Fruit fly (Drosophila melanogaster): ENCODE results near the gene snz.

The snz gene

dm6 chrX:7884360-7884759 lies 27.5 kb upstream of the snz start, which contains the start of gene Ir7g:
TSS of gene Ir7g (plus strand) at chrX:7884660.
- TF ChIP-seq Gug (GFP tag; IDR thresholded peaks at IDR 0.05): no peak
- no peak for TF ChIP-seq eg (GFP tag; IDR thresholded peaks at IDR 0.05)
- TF ChIP-seq svp (GFP tag): no peak
- no peak for TF ChIP-seq CG10631 (GFP tag; optimal IDR thresholded peaks at IDR 0.05)
- no peak for TF ChIP-seq Met (GFP tag; optimal IDR thresholded peaks at IDR 0.05)
- TF ChIP-seq spab (GFP tag; optimal IDR thresholded peaks at IDR 0.05): no peak
- TF ChIP-seq vri (GFP tag; optimal IDR thresholded peaks at IDR 0.05): no peak
- TF ChIP-seq Blimp-1 (GFP tag; optimal IDR thresholded peaks at IDR 0.05): no peak
- TF ChIP-seq Eip75B (GFP tag; optimal IDR thresholded peaks at IDR 0.05): no peak
- TF ChIP-seq CG3032 (tag; optimal IDR thresholded peaks at IDR 0.05): no peak
- TF ChIP-seq CG10669 (GFP tag; optimal IDR thresholded peaks at IDR 0.05): no peak
- no peak for TF ChIP-seq ss (GFP tag; optimal IDR thresholded peaks at IDR 0.05)
- no peak for TF ChIP-seq dac (GFP tag; optimal IDR thresholded peaks at IDR 0.05)
- no peak for TF ChIP-seq CG7368 (GFP tag; optimal IDR thresholded peaks at IDR 0.05)
- TF ChIP-seq CG6792 (GFP tag; optimal IDR thresholded peaks at IDR 0.05): no peak
- TF ChIP-seq CG16779 (tag; optimal IDR thresholded peaks at IDR 0.05): no peak
- TF ChIP-seq CG8119 (GFP tag; IDR thresholded peaks at IDR 0.05): no peak

- TF ChIP-seq Eip78C (GFP tag) (peak; percentile 94), CG10669 (GFP tag; optimal IDR thresholded peaks at IDR 0.05) (peak; percentile 71), fkh (GFP tag; optimal IDR thresholded peaks at IDR 0.05) (no peak), CG8319 (GFP tag; optimal IDR thresholded peaks at IDR 0.05) (peak; percentile 74), net (GFP tag; optimal IDR thresholded peaks at IDR 0.05) (peak; percentile 78), Eip75B (GFP tag; optimal IDR thresholded peaks at IDR 0.05) (peak; percentile 84), esn (GFP tag; optimal IDR thresholded peaks at IDR 0.05) (peak; percentile 86), achi (GFP tag; optimal IDR thresholded peaks at IDR 0.05) (peak; percentile 76), CG6808 (GFP tag; optimal IDR thresholded peaks at IDR 0.05) (peak; percentile 23), acj6 (GFP tag; optimal IDR thresholded peaks at IDR 0.05) (peak; percentile 77), pdm3 (GFP tag; optimal IDR thresholded peaks at IDR 0.05) (peak; percentile 86), Gug (GFP tag; IDR thresholded peaks at IDR 0.05) (peak; percentile 36), CG8119 (GFP tag; IDR thresholded peaks at IDR 0.05) (peak; percentile 39; the same call in 2 of the 3 replicates), CG9139 (GFP tag; optimal IDR thresholded peaks at IDR 0.05) (peak; percentile 14), CG34406 (GFP tag; optimal IDR thresholded peaks at IDR 0.05) (peak; percentile 57), CG4318 (GFP tag; optimal IDR thresholded peaks at IDR 0.05) (peak; percentile 19), CG31627 (GFP tag; optimal IDR thresholded peaks at IDR 0.05) (peak; percentile 75), CG6276 (GFP tag; optimal IDR thresholded peaks at IDR 0.05) (peak; percentile 1), eg (GFP tag; IDR thresholded peaks at IDR 0.05) (peak; percentile 81), cyc (GFP tag; optimal IDR thresholded peaks at IDR 0.05) (peak; percentile 81), vri (GFP tag; optimal IDR thresholded peaks at IDR 0.05) (peak; percentile 94), Blimp-1 (GFP tag; optimal IDR thresholded peaks at IDR 0.05) (no peak), CG11902 (GFP tag; optimal IDR thresholded peaks at IDR 0.05) (peak; percentile 40), CG32006 (GFP tag; optimal IDR thresholded peaks at IDR 0.05) (peak; percentile 58), CG3919 (GFP tag; optimal IDR thresholded peaks at IDR 0.05) (peak; percentile 83), Sox14 (GFP tag; optimal IDR thresholded peaks at IDR 0.05) (peak; percentile 79), dsx (GFP tag; optimal IDR thresholded peaks at IDR 0.05; ENCODE audit: poor library complexity, severe bottlenecking) (no peak), CG6792 (GFP tag; optimal IDR thresholded peaks at IDR 0.05) (peak; percentile 70), dac (GFP tag; optimal IDR thresholded peaks at IDR 0.05) (peak; percentile 25), Hr39 (GFP tag; optimal IDR thresholded peaks at IDR 0.05) (peak; percentile 80), Sox102F (GFP tag; optimal IDR thresholded peaks at IDR 0.05) (peak; percentile 83), CG8632 (GFP tag; optimal IDR thresholded peaks at IDR 0.05) (peak; percentile 65), CG6854 (GFP tag; optimal IDR thresholded peaks at IDR 0.05) (no peak), CG3032 (tag; optimal IDR thresholded peaks at IDR 0.05) (no peak), CG7368 (GFP tag; optimal IDR thresholded peaks at IDR 0.05) (peak; percentile 72), Sox15 (GFP tag; optimal IDR thresholded peaks at IDR 0.05) (peak; percentile 49), CG16779 (tag; optimal IDR thresholded peaks at IDR 0.05) (no peak), OdsH (GFP tag; optimal IDR thresholded peaks at IDR 0.05) (peak; percentile 79), Hr4 (GFP tag; optimal IDR thresholded peaks at IDR 0.05) (peak; percentile 76), CG1621 (tag; optimal IDR thresholded peaks at IDR 0.05) (peak; percentile 50), spab (GFP tag; optimal IDR thresholded peaks at IDR 0.05) (no peak), CG6163 (GFP tag; IDR thresholded peaks at IDR 0.05) (peak; percentile 82), Met (GFP tag; optimal IDR thresholded peaks at IDR 0.05) (peak; percentile 84), Ets96B (tag; optimal IDR thresholded peaks at IDR 0.05) (peak; percentile 60)
Observed at dm6 chrX:7888386-7889024, 23.4 kb upstream of the snz start, which contains the start of gene Acat1. TSS of gene Acat1 (minus strand) at chrX:7888785.

Data from whole organism, prepupa.